Worm (Caenorhabditis elegans) whole organism, L4 larva: Measurements from ENCODE around the gene srh-48.
"Not testable (repeated sequence)": the region's sequence is repeated elsewhere in the genome, so short reads cannot be mapped to it uniquely, and the experiment has no call there.

ENCODE experiments used
- Y75B8A.6 ChIP-seq: fragments of 200-800 bp; sonication (Bioruptor generic); IDR thresholded peaks from 2 replicates; pipeline ENCODE4 v1.3.6; 2022; ENCODE audit warnings: missing genetic modification reagents, missing genetic modification characterization, missing compliant biosample characterization
- aly-2 ChIP-seq: sonication (generic microtip); optimal IDR thresholded peaks from 2 replicates; lab custom pipeline; 2018; ENCODE audit warnings: missing biosample characterization, missing genetic modification characterization
- daf-16 ChIP-seq, 3 experiments: sonication (generic microtip); optimal IDR thresholded peaks; 2 replicates each; lab custom pipeline; 2016 to 2017; ENCODE audit warnings: missing genetic modification characterization in 3 of 3, missing genetic modification reagents in 3 of 3, mild to moderate bottlenecking in 2 of 3, missing compliant biosample characterization in 2 of 3, missing biosample characterization in 1 of 3, moderate library complexity in 1 of 3
- nhr-28 ChIP-seq: fragments of 150-350 bp; optimal IDR thresholded peaks from 2 replicates; lab custom pipeline; 2014; ENCODE audit warnings: missing biosample characterization, missing genetic modification characterization
- nhr-42 ChIP-seq: fragments of 200-800 bp; sonication (Bioruptor generic); IDR thresholded peaks from 2 replicates; pipeline ENCODE4 v1.3.6; 2022; ENCODE audit warnings: missing genetic modification characterization, missing compliant biosample characterization
- spr-1 ChIP-seq: sonication (generic microtip); optimal IDR thresholded peaks from 2 replicates; lab custom pipeline; 2016; ENCODE audit warnings: mild to moderate bottlenecking, missing genetic modification characterization, missing compliant biosample characterization
- unc-39 ChIP-seq: sonication (generic microtip); optimal IDR thresholded peaks from 2 replicates; lab custom pipeline; 2017; ENCODE audit warnings: missing biosample characterization, missing genetic modification characterization
- unc-62 ChIP-seq, 3 experiments: fragments of 150-350 bp in 1 of 3; sonication (generic microtip); optimal IDR thresholded peaks in 2 of 3; peaks in 1 of 3; 1 replicate in 1 of 3; 2 replicates in 2 of 3; lab custom pipeline; 2014 to 2017; ENCODE audit warnings: missing biosample characterization in 3 of 3, missing genetic modification characterization in 3 of 3, missing genetic modification reagents in 3 of 3, missing genotype in 1 of 3
- zag-1 ChIP-seq: fragments of 150-350 bp; optimal IDR thresholded peaks from 2 replicates; lab custom pipeline; 2014; ENCODE audit warnings: missing biosample characterization, missing genetic modification characterization
- ztf-11 ChIP-seq: fragments of 150-350 bp; optimal IDR thresholded peaks from 2 replicates; lab custom pipeline; 2014; ENCODE audit warnings: missing biosample characterization, missing genetic modification characterization

DNA sequence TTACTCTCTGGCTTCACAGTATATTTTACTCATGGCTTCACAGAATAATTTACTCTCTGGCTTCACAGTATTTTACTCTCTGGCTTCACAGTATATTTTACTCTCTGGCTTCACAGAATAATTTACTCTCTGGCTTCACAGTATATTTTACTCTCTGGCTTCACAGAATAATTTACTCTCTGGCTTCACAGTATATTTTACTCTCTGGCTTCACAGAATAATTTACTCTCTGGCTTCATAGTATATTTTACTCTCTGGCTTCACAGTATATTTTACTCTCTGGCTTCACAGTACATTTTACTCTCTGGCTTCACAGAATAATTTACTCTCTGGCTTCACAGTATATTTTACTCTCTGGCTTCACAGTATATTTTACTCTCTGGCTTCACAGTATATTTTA, 25.1 kb downstream of the srh-48 start:
- TF ChIP-seq aly-2 (tag; lab: Kevin White, UChicago); Y75B8A.6 (GFP tag; lab: Robert Waterston, UW); unc-39; zag-1 (tag; lab: Kevin White, UChicago); spr-1 (tag; lab: Kevin White, UChicago); ztf-11 (tag; lab: Kevin White, UChicago); nhr-28 (tag; lab: Kevin White, UChicago); daf-16 (GFP tag; optimal IDR thresholded peaks at IDR 0.05; lab: Kevin White, UChicago); daf-16 (tag; optimal IDR thresholded peaks at IDR 0.05; lab: Kevin White, UChicago); nhr-42 (GFP tag; lab: Robert Waterston, UW); unc-62 (tag; optimal IDR thresholded peaks at IDR 0.05; lab: Kevin White, UChicago): not testable (repeated sequence)
- TF ChIP-seq unc-62 (GFP tag; optimal IDR thresholded peaks at IDR 0.05 in 1 of 2; lab: Kevin White, UChicago): peak in 1 of 2 experiments; percentile 53
